Fruit fly (Drosophila melanogaster) whole organism, embryonic: ENCODE results near the gene bero.

Experiments
- Asciz ChIP-seq: fragments of 200-800 bp; sonication (Bioruptor generic); optimal IDR thresholded peaks from 2 replicates; lab custom pipeline; 2017; ENCODE audit warnings: missing biosample characterization, mild to moderate bottlenecking, missing genetic modification characterization, missing genetic modification reagents
- Atf6 ChIP-seq: fragments of 200-800 bp; sonication (Bioruptor generic); IDR thresholded peaks from 2 replicates; pipeline ENCODE4 v1.3.6; 2022; ENCODE audit warnings: missing biosample characterization, missing genetic modification characterization
- CG11398 ChIP-seq: fragments of 200-800 bp; sonication (Bioruptor generic); optimal IDR thresholded peaks from 2 replicates; lab custom pipeline; 2016; ENCODE audit warnings: missing biosample characterization, missing genetic modification characterization
- CG11456 ChIP-seq: fragments of 200-800 bp; sonication (Bioruptor generic); IDR thresholded peaks from 3 replicates; pipeline ENCODE4 v1.3.6; 2022; ENCODE audit warnings: missing biosample characterization, missing genetic modification characterization
- CG12299 ChIP-seq: fragments of 200-800 bp; sonication (Bioruptor generic); optimal IDR thresholded peaks from 2 replicates; lab custom pipeline; 2018; ENCODE audit warnings: missing biosample characterization, mild to moderate bottlenecking, missing genetic modification characterization
- CG14667 ChIP-seq: fragments of 200-800 bp; sonication (Bioruptor generic); IDR thresholded peaks from 2 replicates; pipeline ENCODE4 v1.3.6; 2022; ENCODE audit warnings: missing biosample characterization, missing genetic modification characterization
- CG15073 ChIP-seq: fragments of 200-800 bp; sonication (Bioruptor generic); optimal IDR thresholded peaks from 2 replicates; lab custom pipeline; 2016; ENCODE audit warnings: missing biosample characterization, missing genetic modification characterization
- CG15696 ChIP-seq: fragments of 200-800 bp; sonication (Bioruptor generic); optimal IDR thresholded peaks from 2 replicates; lab custom pipeline; 2019; ENCODE audit warnings: missing biosample characterization, mild to moderate bottlenecking, missing genetic modification characterization, moderate library complexity
- CG16779 ChIP-seq: fragments of 200-800 bp; sonication (Bioruptor generic); IDR thresholded peaks from 2 replicates; pipeline ENCODE4 v1.3.6; 2022; ENCODE audit warnings: missing biosample characterization, missing genetic modification characterization
- CG17612 ChIP-seq: fragments of 200-800 bp; sonication (Bioruptor generic); IDR thresholded peaks from 2 replicates; pipeline ENCODE4 v1.3.6; 2022; ENCODE audit warnings: missing biosample characterization, missing genetic modification characterization
- CG18011 ChIP-seq: fragments of 200-800 bp; sonication (Bioruptor generic); optimal IDR thresholded peaks from 2 replicates; lab custom pipeline; 2017; ENCODE audit warnings: missing biosample characterization, missing genetic modification characterization, mild to moderate bottlenecking, moderate library complexity, missing genotype
- CG2116 ChIP-seq: fragments of 200-800 bp; sonication (Bioruptor generic); optimal IDR thresholded peaks from 3 replicates; lab custom pipeline; 2018; ENCODE audit warnings: missing biosample characterization, mild to moderate bottlenecking, missing genetic modification characterization
- CG7372 ChIP-seq: fragments of 200-800 bp; sonication (Bioruptor generic); IDR thresholded peaks from 2 replicates; pipeline ENCODE4 v1.3.6; 2022; ENCODE audit warnings: missing biosample characterization, missing genetic modification characterization
- CG7963 ChIP-seq: fragments of 200-800 bp; sonication (Bioruptor generic); IDR thresholded peaks from 3 replicates; pipeline ENCODE4 v1.3.6; 2022; ENCODE audit warnings: missing biosample characterization, missing genetic modification characterization; ENCODE audit not compliant: partially characterized antibody
- CG8924 ChIP-seq: fragments of 200-800 bp; optimal IDR thresholded peaks from 3 replicates; lab custom pipeline; 2019; ENCODE audit warnings: missing biosample characterization, mild to moderate bottlenecking, missing genetic modification characterization, moderate library complexity
- CHES-1-like ChIP-seq: fragments of 200-800 bp; sonication (Bioruptor generic); optimal IDR thresholded peaks from 2 replicates; lab custom pipeline; 2016; ENCODE audit warnings: missing biosample characterization, missing genetic modification characterization
- D19B ChIP-seq: fragments of 200-800 bp; sonication (Bioruptor generic); optimal IDR thresholded peaks from 2 replicates; lab custom pipeline; 2017; ENCODE audit warnings: missing biosample characterization, mild to moderate bottlenecking, missing genetic modification characterization
- Dip3 ChIP-seq: fragments of 200-800 bp; sonication (Bioruptor generic); optimal IDR thresholded peaks from 3 replicates; lab custom pipeline; 2016; ENCODE audit warnings: missing biosample characterization, missing genetic modification characterization
- Drgx ChIP-seq: fragments of 200-800 bp; sonication (Bioruptor generic); IDR thresholded peaks from 2 replicates; pipeline ENCODE4 v1.3.6; 2022; ENCODE audit warnings: missing biosample characterization, missing genetic modification characterization
- Gug ChIP-seq: fragments of 200-800 bp; sonication (Bioruptor generic); IDR thresholded peaks from 4 replicates; pipeline ENCODE4 v1.3.6; 2022; ENCODE audit warnings: missing biosample characterization, missing genetic modification characterization
- HLH54F ChIP-seq: fragments of 200-800 bp; sonication (Bioruptor generic); optimal IDR thresholded peaks from 3 replicates; lab custom pipeline; 2016; ENCODE audit warnings: missing biosample characterization, missing genetic modification characterization
- HmgZ ChIP-seq: fragments of 200-800 bp; sonication (Bioruptor generic); optimal IDR thresholded peaks from 2 replicates; lab custom pipeline; 2018; ENCODE audit warnings: missing biosample characterization, mild to moderate bottlenecking, missing genetic modification characterization
- Hr3 ChIP-seq: fragments of 200-800 bp; sonication (Bioruptor generic); optimal IDR thresholded peaks from 3 replicates; lab custom pipeline; 2016; ENCODE audit warnings: missing biosample characterization, missing genetic modification characterization
- Lhr ChIP-seq: fragments of 200-800 bp; sonication (Bioruptor generic); optimal IDR thresholded peaks from 3 replicates; lab custom pipeline; 2017; ENCODE audit warnings: mild to moderate bottlenecking, missing biosample characterization, missing genetic modification reagents, missing genetic modification characterization
- NC2α ChIP-seq: fragments of 200-800 bp; sonication (Bioruptor generic); optimal IDR thresholded peaks from 2 replicates; lab custom pipeline; 2016; ENCODE audit warnings: missing biosample characterization, missing genetic modification characterization
- Oli ChIP-seq: fragments of 200-800 bp; sonication (Bioruptor generic); optimal IDR thresholded peaks from 2 replicates; lab custom pipeline; 2018; ENCODE audit warnings: missing biosample characterization, mild to moderate bottlenecking, missing genetic modification characterization, moderate library complexity
- Opbp ChIP-seq: fragments of 200-800 bp; sonication (Bioruptor generic); IDR thresholded peaks from 3 replicates; pipeline ENCODE4 v1.3.6; 2022; ENCODE audit warnings: missing biosample characterization, missing genetic modification characterization; ENCODE audit not compliant: partially characterized antibody
- Poxn ChIP-seq: fragments of 200-800 bp; sonication (Bioruptor generic); IDR thresholded peaks from 2 replicates; pipeline ENCODE4 v1.3.6; 2022; ENCODE audit warnings: missing biosample characterization, missing genetic modification characterization
- Ptx1 ChIP-seq: fragments of 200-800 bp; sonication (Bioruptor generic); IDR thresholded peaks from 2 replicates; pipeline ENCODE4 v1.3.6; 2022; ENCODE audit warnings: missing biosample characterization, missing genetic modification characterization
- Ravus ChIP-seq: fragments of 200-800 bp; sonication (Bioruptor generic); IDR thresholded peaks from 2 replicates; pipeline ENCODE4 v1.3.6; 2022; ENCODE audit warnings: missing biosample characterization, missing genetic modification characterization
- Xbp1 ChIP-seq: fragments of 200-800 bp; sonication (Bioruptor generic); optimal IDR thresholded peaks from 3 replicates; lab custom pipeline; 2016; ENCODE audit warnings: missing biosample characterization, mild to moderate bottlenecking, missing genetic modification characterization
- chn ChIP-seq: fragments of 200-800 bp; sonication (Bioruptor generic); optimal IDR thresholded peaks from 2 replicates; lab custom pipeline; 2016; ENCODE audit warnings: missing biosample characterization, missing genetic modification characterization
- da ChIP-seq: fragments of 200-800 bp; sonication (Bioruptor generic); optimal IDR thresholded peaks from 2 replicates; lab custom pipeline; 2016; ENCODE audit warnings: missing biosample characterization, missing genetic modification characterization
- dati ChIP-seq: fragments of 200-800 bp; sonication (Bioruptor generic); IDR thresholded peaks from 2 replicates; pipeline ENCODE4 v1.3.6; 2022; ENCODE audit warnings: missing biosample characterization, missing genetic modification characterization
- fd96Cb ChIP-seq: fragments of 200-800 bp; sonication (Bioruptor generic); optimal IDR thresholded peaks from 2 replicates; lab custom pipeline; 2018; ENCODE audit warnings: missing biosample characterization, mild to moderate bottlenecking, missing genetic modification characterization, moderate library complexity
- gsb ChIP-seq: fragments of 200-800 bp; sonication (Bioruptor generic); IDR thresholded peaks from 2 replicates; pipeline ENCODE4 v1.3.6; 2022; ENCODE audit warnings: missing biosample characterization, missing genetic modification characterization
- ind ChIP-seq: fragments of 200-800 bp; sonication (Bioruptor generic); optimal IDR thresholded peaks from 3 replicates; lab custom pipeline; 2016; ENCODE audit warnings: missing biosample characterization, missing genetic modification characterization
- jing ChIP-seq: fragments of 200-800 bp; sonication (Bioruptor generic); optimal IDR thresholded peaks from 2 replicates; lab custom pipeline; 2018; ENCODE audit warnings: missing biosample characterization, mild to moderate bottlenecking, missing genetic modification characterization
- klu ChIP-seq: fragments of 200-800 bp; sonication (Bioruptor generic); IDR thresholded peaks from 2 replicates; pipeline ENCODE4 v1.3.6; 2022; ENCODE audit warnings: missing biosample characterization, missing genetic modification characterization
- lilli ChIP-seq: fragments of 200-800 bp; sonication (Bioruptor generic); optimal IDR thresholded peaks from 3 replicates; lab custom pipeline; 2016; ENCODE audit warnings: missing biosample characterization, missing genetic modification characterization
- mld ChIP-seq: fragments of 200-800 bp; sonication (Bioruptor generic); IDR thresholded peaks from 3 replicates; pipeline ENCODE4 v1.3.6; 2022; ENCODE audit warnings: missing biosample characterization, missing genetic modification characterization; ENCODE audit not compliant: partially characterized antibody
- org-1 ChIP-seq: fragments of 200-800 bp; sonication (Bioruptor generic); optimal IDR thresholded peaks from 2 replicates; lab custom pipeline; 2017; ENCODE audit warnings: missing biosample characterization, missing genetic modification characterization
- pzg ChIP-seq: fragments of 200-800 bp; sonication (Bioruptor generic); optimal IDR thresholded peaks from 3 replicates; lab custom pipeline; 2018; ENCODE audit warnings: missing biosample characterization, mild to moderate bottlenecking, missing genetic modification characterization, moderate library complexity
- ranshi ChIP-seq: fragments of 200-800 bp; sonication (Bioruptor generic); IDR thresholded peaks from 2 replicates; pipeline ENCODE4 v1.3.6; 2022; ENCODE audit warnings: missing biosample characterization, missing genetic modification characterization
- stwl ChIP-seq: fragments of 200-800 bp; sonication (Bioruptor generic); optimal IDR thresholded peaks from 3 replicates; lab custom pipeline; 2018; ENCODE audit warnings: missing biosample characterization, mild to moderate bottlenecking, missing genetic modification characterization, moderate library complexity
- tna ChIP-seq: fragments of 200-800 bp; sonication (Bioruptor generic); IDR thresholded peaks from 2 replicates; pipeline ENCODE4 v1.3.6; 2022; ENCODE audit warnings: missing biosample characterization, missing genetic modification characterization; ENCODE audit not compliant: partially characterized antibody
- toy ChIP-seq: fragments of 200-800 bp; sonication (Bioruptor generic); IDR thresholded peaks from 2 replicates; pipeline ENCODE4 v1.3.6; 2022; ENCODE audit warnings: missing biosample characterization, missing genetic modification characterization
- unc-4 ChIP-seq: fragments of 200-800 bp; sonication (Bioruptor generic); IDR thresholded peaks from 2 replicates; pipeline ENCODE4 v1.3.6; 2022; ENCODE audit warnings: missing biosample characterization, missing genetic modification characterization; ENCODE audit not compliant: partially characterized antibody
- wdn ChIP-seq: fragments of 200-800 bp; sonication (Bioruptor generic); IDR thresholded peaks from 2 replicates; pipeline ENCODE4 v1.3.6; 2022; ENCODE audit warnings: missing biosample characterization, missing genetic modification characterization
- wor ChIP-seq: fragments of 200-800 bp; sonication (Bioruptor generic); IDR thresholded peaks from 2 replicates; pipeline ENCODE4 v1.3.6; 2022; ENCODE audit warnings: missing biosample characterization, missing genetic modification characterization
- z ChIP-seq: fragments of 200-800 bp; sonication (Bioruptor generic); IDR thresholded peaks from 3 replicates; pipeline ENCODE4 v1.3.6; 2022; ENCODE audit warnings: missing biosample characterization, missing genetic modification characterization

The bero gene

DNA sequence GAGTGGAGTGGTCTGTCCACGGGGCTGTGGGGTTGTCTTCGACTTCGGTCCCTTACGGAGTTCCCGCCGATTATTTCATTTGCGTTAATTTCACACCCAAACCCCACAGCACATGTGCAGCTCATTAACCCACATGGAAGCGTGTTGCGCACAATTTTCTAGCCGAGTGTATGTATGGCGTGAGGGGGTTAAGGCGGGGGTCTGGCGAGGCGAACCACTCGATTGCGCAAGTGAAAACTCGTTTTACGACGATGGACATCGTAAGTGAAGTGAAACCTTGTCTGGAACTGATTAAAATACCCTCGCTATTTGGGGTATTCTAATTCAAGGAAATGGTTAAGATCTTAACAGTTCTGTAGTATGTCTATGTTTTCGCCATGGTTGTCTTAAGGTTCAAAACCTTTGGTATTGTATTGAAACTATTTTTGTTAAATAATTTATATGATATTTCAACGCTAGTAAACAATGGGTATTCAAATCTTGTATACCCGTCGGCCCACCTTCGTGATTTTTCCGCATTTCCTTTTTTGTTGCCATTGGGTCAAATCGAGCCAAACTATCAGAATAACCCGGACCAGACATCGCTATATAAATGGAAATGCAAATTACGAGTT lies 47.3 kb upstream of the bero start (continued):
- peak; percentile 21 for TF ChIP-seq Hr3 (GFP tag; lab: Kevin White, UChicago)
- TF ChIP-seq wor (GFP tag; lab: Robert Waterston, UW), result 0 out of 2 replicates have a peak, but pooled peaks have one; percentile 16
- 0 out of 2 replicates have a peak, but pooled peaks have one; percentile 30 for TF ChIP-seq CG14667 (GFP tag; lab: Robert Waterston, UW)
- TF ChIP-seq HLH54F (GFP tag; lab: Kevin White, UChicago), result no peak
- TF ChIP-seq Lhr (GFP tag; lab: Kevin White, UChicago), result no peak
- TF ChIP-seq CG8924 (tag; lab: Kevin White, UChicago), result peak; percentile 57
- no peak for TF ChIP-seq CG15696 (tag; lab: Kevin White, UChicago)
- peak; percentile 62 for TF ChIP-seq D19B (GFP tag; lab: Kevin White, UChicago)
- peak; percentile 15 for TF ChIP-seq org-1
- TF ChIP-seq stwl (tag; lab: Kevin White, UChicago), result no peak
- TF ChIP-seq mld, result no peak
- no peak for TF ChIP-seq pzg (GFP tag; lab: Kevin White, UChicago)
- peak; percentile 10 for TF ChIP-seq jing (GFP tag; lab: Kevin White, UChicago)
- TF ChIP-seq Opbp (GFP tag; lab: Robert Waterston, UW), result no peak
- peak; percentile 48; the same call in 1 of the 2 replicates for TF ChIP-seq CG7372 (GFP tag; lab: Robert Waterston, UW)
- peak; percentile 43 for TF ChIP-seq Oli (tag; lab: Kevin White, UChicago)
- no peak for TF ChIP-seq tna
- TF ChIP-seq CHES-1-like (GFP tag; lab: Kevin White, UChicago), result no peak
- TF ChIP-seq Atf6 (GFP tag; lab: Robert Waterston, UW), result peak; percentile 39; the same call in 1 of the 2 replicates
- no peak for TF ChIP-seq Ravus (GFP tag; lab: Robert Waterston, UW)
- no peak for TF ChIP-seq NC2α
- TF ChIP-seq CG18011, result no peak
- peak; percentile 52 for TF ChIP-seq Xbp1 (GFP tag; lab: Kevin White, UChicago)
- TF ChIP-seq wdn (GFP tag; lab: Robert Waterston, UW), result no peak
- TF ChIP-seq chn (GFP tag; lab: Kevin White, UChicago), result no peak
- TF ChIP-seq unc-4 (GFP tag; lab: Robert Waterston, UW), result no peak
- TF ChIP-seq CG16779 (GFP tag; lab: Robert Waterston, UW), result no peak
- no peak for TF ChIP-seq CG11456 (GFP tag; lab: Robert Waterston, UW)
- no peak for TF ChIP-seq CG7963
- TF ChIP-seq lilli (GFP tag; lab: Kevin White, UChicago), result peak; percentile 15
- peak; percentile 66 for TF ChIP-seq Asciz (GFP tag; lab: Kevin White, UChicago)
- TF ChIP-seq Dip3, result no peak
- peak; percentile 39 for TF ChIP-seq fd96Cb (tag; lab: Kevin White, UChicago)
- no peak for TF ChIP-seq klu (GFP tag; lab: Robert Waterston, UW)
- peak; percentile 21 for TF ChIP-seq ind (GFP tag; lab: Kevin White, UChicago)
- TF ChIP-seq Ptx1 (GFP tag; lab: Robert Waterston, UW), result peak; percentile 72
- no peak for TF ChIP-seq CG15073 (GFP tag; lab: Kevin White, UChicago)
- TF ChIP-seq CG11398 (GFP tag; lab: Kevin White, UChicago), result no peak
- TF ChIP-seq Drgx, result peak; percentile 87
- no peak for TF ChIP-seq da (GFP tag; lab: Kevin White, UChicago)
- TF ChIP-seq dati (GFP tag; lab: Robert Waterston, UW), result no peak
- no peak for TF ChIP-seq Poxn (GFP tag; lab: Robert Waterston, UW)
- TF ChIP-seq CG17612, result no peak
- no peak for TF ChIP-seq z
- TF ChIP-seq HmgZ (tag; lab: Kevin White, UChicago), result no peak
- TF ChIP-seq Gug (GFP tag; lab: Robert Waterston, UW), result 0 out of 4 replicates have a peak, but pooled peaks have one; percentile 7
- TF ChIP-seq toy (GFP tag; lab: Robert Waterston, UW), result no peak
- no peak for TF ChIP-seq gsb (GFP tag; lab: Robert Waterston, UW)
- TF ChIP-seq ranshi (GFP tag; lab: Robert Waterston, UW), result 0 out of 2 replicates have a peak, but pooled peaks have one; percentile 27
- no peak for TF ChIP-seq CG2116 (GFP tag; lab: Kevin White, UChicago)
- TF ChIP-seq CG12299 (tag; lab: Kevin White, UChicago), result no peak
